Worm (Caenorhabditis elegans): ENCODE data around the gene Y54F10BM.22.

- TF ChIP-seq mab-9 (GFP tag; IDR thresholded peaks at IDR 0.05) (no peak), vab-15 (tag; optimal IDR thresholded peaks at IDR 0.05) (no peak), fkh-8 (tag; optimal IDR thresholded peaks at IDR 0.05) (no peak), skn-1 (tag; optimal IDR thresholded peaks at IDR 0.05) (no peak), dpl-1 (GFP tag; optimal IDR thresholded peaks at IDR 0.05) (no peak), zip-4 (GFP tag; optimal IDR thresholded peaks at IDR 0.05) (no peak), lsy-2 (tag; optimal IDR thresholded peaks at IDR 0.05) (no peak), ztf-4 (tag; optimal IDR thresholded peaks at IDR 0.05) (no peak), unc-86 (tag; optimal IDR thresholded peaks at IDR 0.05) (no peak), nhr-47 (tag; optimal IDR thresholded peaks at IDR 0.05) (no peak), ztf-11 (tag; optimal IDR thresholded peaks at IDR 0.05) (no peak)
Observed at ce11 chrIII:2239587-2240144, 41.0 kb upstream of the Y54F10BM.22 start, which contains the start of gene C39B5.10.
